Worm (Caenorhabditis elegans): ENCODE data around the gene W01G7.4.

W01G7.4 gene

ce11 chrII:14045235-14045634, 15.3 kb upstream of the W01G7.4 start:
- TF ChIP-seq nhr-237 (tag; optimal IDR thresholded peaks at IDR 0.05) (no peak), tbx-2 (tag; optimal IDR thresholded peaks at IDR 0.05) (no peak), jun-1 (tag; optimal IDR thresholded peaks at IDR 0.05) (no peak), nhr-11 (tag; optimal IDR thresholded peaks at IDR 0.05) (no peak), zag-1 (tag; optimal IDR thresholded peaks at IDR 0.05) (no peak), ZK546.5 (tag; optimal IDR thresholded peaks at IDR 0.05) (no peak), pha-4 (tag; optimal IDR thresholded peaks at IDR 0.05) (no peak), nhr-76 (tag; optimal IDR thresholded peaks at IDR 0.05) (no peak), hmg-11 (tag; optimal IDR thresholded peaks at IDR 0.05) (no peak), mdl-1 (tag; optimal IDR thresholded peaks at IDR 0.05) (no peak), egl-5 (tag; optimal IDR thresholded peaks at IDR 0.05) (no peak), ztf-11 (tag; optimal IDR thresholded peaks at IDR 0.05) (no peak), fkh-2 (tag; optimal IDR thresholded peaks at IDR 0.05) (no peak), lin-39 (tag; optimal IDR thresholded peaks at IDR 0.05) (no peak)

DNA sequence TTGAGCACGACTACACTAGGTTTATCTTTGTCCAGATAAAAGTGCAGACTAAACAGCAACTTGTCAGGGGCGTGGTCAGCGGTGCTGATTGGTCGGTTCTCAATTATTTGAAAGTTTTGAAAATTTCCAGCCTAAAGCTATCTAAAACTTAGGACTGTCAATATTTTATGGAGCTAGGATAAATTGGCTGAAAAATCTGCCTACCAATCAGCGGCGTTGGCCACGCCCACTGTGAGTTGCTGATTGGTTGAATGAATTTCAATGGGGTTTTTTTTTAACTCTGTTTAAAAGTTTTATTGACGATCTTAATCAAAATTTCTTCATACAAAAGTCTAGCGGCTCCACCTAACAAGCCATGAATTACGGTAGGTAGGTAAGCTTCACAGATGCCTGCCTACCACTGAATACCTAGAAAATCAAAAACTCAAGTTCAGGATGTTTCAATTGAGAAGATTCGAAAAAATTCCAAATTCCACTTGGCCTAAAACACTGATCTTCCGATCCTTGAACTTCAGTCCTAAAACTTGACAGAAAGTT, 14.5 kb upstream of the W01G7.4 start:
- TF ChIP-seq ama-1 (optimal IDR thresholded peaks at IDR 0.05): no peak
- TF ChIP-seq nfya-1 (tag; optimal IDR thresholded peaks at IDR 0.05; ENCODE audit: insufficient read depth): peak; percentile 54

- TF ChIP-seq ceh-28 (tag; optimal IDR thresholded peaks at IDR 0.05) (no peak), skn-1 (tag; optimal IDR thresholded peaks at IDR 0.05) (no peak), nhr-43 (tag; optimal IDR thresholded peaks at IDR 0.05; ENCODE audit: poor library complexity, severe bottlenecking) (peak; percentile 11), lin-39 (tag; optimal IDR thresholded peaks at IDR 0.05) (peak; percentile 17), nhr-67 (tag; optimal IDR thresholded peaks at IDR 0.05) (no peak)
Observed at ce11 chrII:14046491-14046890, 14.0 kb upstream of the W01G7.4 start.

- no peak for TF ChIP-seq nhr-237 (tag; optimal IDR thresholded peaks at IDR 0.05)
- no peak for TF ChIP-seq elt-3 (tag; optimal IDR thresholded peaks at IDR 0.05)
- no peak for TF ChIP-seq egl-27 (tag; optimal IDR thresholded peaks at IDR 0.05)
- TF ChIP-seq mml-1 (tag; optimal IDR thresholded peaks at IDR 0.05): no peak
- TF ChIP-seq aly-2 (tag; optimal IDR thresholded peaks at IDR 0.05): no peak
- no peak for TF ChIP-seq R02D3.7 (tag; optimal IDR thresholded peaks at IDR 0.05)
- no peak for TF ChIP-seq nhr-67 (tag; optimal IDR thresholded peaks at IDR 0.05)
- peak; percentile 2 for TF ChIP-seq ceh-28 (tag; optimal IDR thresholded peaks at IDR 0.05)
- TF ChIP-seq nhr-11 (tag; optimal IDR thresholded peaks at IDR 0.05): no peak
- TF ChIP-seq nhr-23 (tag; optimal IDR thresholded peaks at IDR 0.05): peak; percentile 54
- TF ChIP-seq nfya-1 (tag; optimal IDR thresholded peaks at IDR 0.05; ENCODE audit: insufficient read depth): peak; percentile 76
- peak; percentile 83 for TF ChIP-seq pqm-1 (tag; optimal IDR thresholded peaks at IDR 0.05)
- TF ChIP-seq ztf-4 (tag; optimal IDR thresholded peaks at IDR 0.05): no peak
- TF ChIP-seq lin-39 (tag; optimal IDR thresholded peaks at IDR 0.05): peak; percentile 29
- TF ChIP-seq elt-1 (tag; optimal IDR thresholded peaks at IDR 0.05): no peak
- no peak for TF ChIP-seq nhr-77 (tag; optimal IDR thresholded peaks at IDR 0.05)
- TF ChIP-seq nhr-76 (tag; optimal IDR thresholded peaks at IDR 0.05): no peak
- no peak for TF ChIP-seq skn-1 (tag; optimal IDR thresholded peaks at IDR 0.05)
- TF ChIP-seq ama-1 (optimal IDR thresholded peaks at IDR 0.05): no peak
- TF ChIP-seq fkh-2 (tag; optimal IDR thresholded peaks at IDR 0.05): no peak
- peak; percentile 14 for TF ChIP-seq egl-5 (tag; optimal IDR thresholded peaks at IDR 0.05)
- no peak for TF ChIP-seq nhr-12 (tag; optimal IDR thresholded peaks at IDR 0.05)
- TF ChIP-seq eor-1 (tag; optimal IDR thresholded peaks at IDR 0.05): no peak
- no peak for TF ChIP-seq ztf-11 (tag; optimal IDR thresholded peaks at IDR 0.05)
- TF ChIP-seq lsy-12 (tag; optimal IDR thresholded peaks at IDR 0.05): no peak
- no peak for TF ChIP-seq fkh-10 (GFP tag; optimal IDR thresholded peaks at IDR 0.05)
- TF ChIP-seq ceh-16 (tag; optimal IDR thresholded peaks at IDR 0.05): no peak
- TF ChIP-seq mdl-1 (tag; optimal IDR thresholded peaks at IDR 0.05): peak; percentile 31
- no peak for TF ChIP-seq sea-2 (GFP tag; optimal IDR thresholded peaks at IDR 0.05)
- TF ChIP-seq nhr-28 (tag; optimal IDR thresholded peaks at IDR 0.05): no peak
- TF ChIP-seq zag-1 (tag; optimal IDR thresholded peaks at IDR 0.05): no peak
- no peak for TF ChIP-seq tbx-2 (tag; optimal IDR thresholded peaks at IDR 0.05)
- TF ChIP-seq unc-62 (GFP tag; optimal IDR thresholded peaks at IDR 0.05): no peak
- TF ChIP-seq hmg-11 (tag; optimal IDR thresholded peaks at IDR 0.05): peak; percentile 12
- TF ChIP-seq pha-4 (tag; optimal IDR thresholded peaks at IDR 0.05): peak; percentile 52
- peak; percentile 89 for TF ChIP-seq elt-2 (tag; optimal IDR thresholded peaks at IDR 0.05)
- no peak for TF ChIP-seq daf-12 (tag; optimal IDR thresholded peaks at IDR 0.05)
- no peak for TF ChIP-seq ceh-82 (tag; optimal IDR thresholded peaks at IDR 0.05)
- peak; percentile 63 for TF ChIP-seq jun-1 (tag; optimal IDR thresholded peaks at IDR 0.05)
- peak; percentile 63 for TF ChIP-seq nhr-25 (tag; optimal IDR thresholded peaks at IDR 0.05)
- no peak for TF ChIP-seq unc-39 (tag; optimal IDR thresholded peaks at IDR 0.05)
- no peak for TF ChIP-seq fos-1 (tag; optimal IDR thresholded peaks at IDR 0.05)
- no peak for TF ChIP-seq ZK546.5 (tag; optimal IDR thresholded peaks at IDR 0.05)
- peak; percentile 76 for TF ChIP-seq nhr-43 (tag; optimal IDR thresholded peaks at IDR 0.05; ENCODE audit: poor library complexity, severe bottlenecking)
- peak; percentile 21 for TF ChIP-seq lin-15B (tag; optimal IDR thresholded peaks at IDR 0.05)
Observed at ce11 chrII:14049097-14049496, 11.4 kb upstream of the W01G7.4 start.
